Worm (Caenorhabditis elegans) whole organism, young adult: ENCODE results near the gene str-84.

Source experiments
- B0261.1 ChIP-seq: sonication (generic microtip); optimal IDR thresholded peaks from 2 replicates; lab custom pipeline; 2016; ENCODE audit warnings: mild to moderate bottlenecking, missing genetic modification characterization, moderate library complexity, missing compliant biosample characterization
- B0336.3 ChIP-seq: fragments of 200-800 bp; sonication (Bioruptor generic); IDR thresholded peaks from 2 replicates; pipeline ENCODE4 v1.3.6; 2022; ENCODE audit warnings: missing genetic modification characterization, missing compliant biosample characterization
- atf-7 ChIP-seq: sonication (generic microtip); optimal IDR thresholded peaks from 2 replicates; lab custom pipeline; 2017; ENCODE audit warnings: mild to moderate bottlenecking, missing genetic modification characterization, missing compliant biosample characterization
- attf-5 ChIP-seq: fragments of 200-800 bp; sonication (Bioruptor generic); optimal IDR thresholded peaks from 2 replicates; lab custom pipeline; 2018; ENCODE audit warnings: mild to moderate bottlenecking, missing genetic modification characterization, missing compliant biosample characterization
- bed-2 ChIP-seq: fragments of 200-800 bp; sonication (Bioruptor generic); IDR thresholded peaks from 2 replicates; pipeline ENCODE4 v1.3.6; 2022; ENCODE audit warnings: missing genetic modification reagents, missing genetic modification characterization, missing compliant biosample characterization
- egrh-3 ChIP-seq: fragments of 200-800 bp; sonication (Bioruptor generic); IDR thresholded peaks from 2 replicates; pipeline ENCODE4 v1.3.6; 2022; ENCODE audit warnings: missing genetic modification reagents, missing genetic modification characterization, missing compliant biosample characterization
- hlh-26 ChIP-seq: fragments of 200-800 bp; sonication (Bioruptor generic); conservative IDR thresholded peaks from 2 replicates; pipeline ENCODE4 v1.3.6; 2022; ENCODE audit warnings: missing genetic modification reagents, missing genetic modification characterization, missing compliant biosample characterization
- lin-35 ChIP-seq, 3 experiments: fragments of 150-350 bp in 2 of 3; sonication (generic microtip) in 1 of 3; optimal IDR thresholded peaks; 2 replicates each; lab custom pipeline; 2014 to 2018; ENCODE audit warnings: missing biosample characterization in 3 of 3, missing genetic modification characterization in 3 of 3, missing genetic modification reagents in 3 of 3
- pbrm-1 ChIP-seq: fragments of 200-800 bp; sonication (Bioruptor generic); IDR thresholded peaks from 2 replicates; pipeline ENCODE4 v1.3.6; 2022; ENCODE audit warnings: missing genetic modification reagents, missing genetic modification characterization, missing compliant biosample characterization
- pha-4 ChIP-seq: fragments of 150-350 bp; sonication (generic microtip); optimal IDR thresholded peaks from 2 replicates; lab custom pipeline; 2014; ENCODE audit warnings: missing biosample characterization, missing genetic modification reagents, missing genetic modification characterization
- rcor-1 ChIP-seq: fragments of 200-800 bp; sonication (Bioruptor generic); IDR thresholded peaks from 2 replicates; pipeline ENCODE4 v1.3.6; 2022; ENCODE audit warnings: missing genetic modification reagents, missing genetic modification characterization, missing compliant biosample characterization
- tlf-1 ChIP-seq: fragments of 200-800 bp; sonication (Bioruptor generic); optimal IDR thresholded peaks from 2 replicates; lab custom pipeline; 2018; ENCODE audit warnings: mild to moderate bottlenecking, missing genetic modification characterization, missing compliant biosample characterization
- unc-62 ChIP-seq: fragments of 150-350 bp; optimal IDR thresholded peaks from 2 replicates; lab custom pipeline; 2014; ENCODE audit warnings: missing biosample characterization, missing genetic modification reagents, missing genetic modification characterization
- ztf-6 ChIP-seq: fragments of 200-800 bp; sonication (Bioruptor generic); IDR thresholded peaks from 2 replicates; pipeline ENCODE4 v1.3.6; 2022; ENCODE audit warnings: missing genetic modification reagents, missing genetic modification characterization, missing compliant biosample characterization

- TF ChIP-seq hlh-26 (GFP tag; lab: Robert Waterston, UW) (no peak), atf-7 (tag; lab: Kevin White, UChicago) (no peak), rcor-1 (no peak), egrh-3 (GFP tag; lab: Robert Waterston, UW) (no peak), bed-2 (GFP tag; lab: Robert Waterston, UW) (no peak), ztf-6 (GFP tag; lab: Robert Waterston, UW) (no peak), lin-35 (GFP tag; optimal IDR thresholded peaks at IDR 0.05; lab: Kevin White, UChicago) (no peak), attf-5 (GFP tag; lab: Kevin White, UChicago) (no peak), pha-4 (tag; lab: Kevin White, UChicago) (no peak), tlf-1 (no peak), B0261.1 (tag; lab: Kevin White, UChicago) (no peak), pbrm-1 (GFP tag; lab: Robert Waterston, UW) (no peak), B0336.3 (GFP tag; lab: Robert Waterston, UW) (no peak), unc-62 (GFP tag; lab: Kevin White, UChicago) (no peak)
Measured at ce11 chrV:8972271-8972670, 8.5 kb downstream of the str-84 start, which contains the start of gene nhr-195.
